Worm (Caenorhabditis elegans): ENCODE measurements around the gene Y71H2AM.29.

- TF ChIP-seq pag-3 (tag; optimal IDR thresholded peaks at IDR 0.05; ENCODE audit: borderline replicate concordance) = no peak
- no peak for TF ChIP-seq gmeb-2 (tag; optimal IDR thresholded peaks at IDR 0.05)
- TF ChIP-seq ceh-2 (tag; optimal IDR thresholded peaks at IDR 0.05) = no peak
- no peak for TF ChIP-seq unc-42 (tag; optimal IDR thresholded peaks at IDR 0.05)
- no peak for TF ChIP-seq ceh-6 (GFP tag; optimal IDR thresholded peaks at IDR 0.05)
- no peak for TF ChIP-seq elt-2 (tag; optimal IDR thresholded peaks at IDR 0.05)
- no peak for TF ChIP-seq ceh-24 (tag; optimal IDR thresholded peaks at IDR 0.05)
- TF ChIP-seq K09A11.1 (tag; optimal IDR thresholded peaks at IDR 0.05; ENCODE audit: insufficient read depth) = no peak
Observed at ce11 chrIII:2832483-2832882, at the start of gene Y71H2AM.29.

Data from whole organism, late embryonic.